Fruit fly (Drosophila melanogaster) whole organism, wandering third instar larva: ENCODE measurements around the gene gcm.

Experiments used
- Abd-B ChIP-seq: fragments of >200 bp; optimal IDR thresholded peaks from 2 replicates; lab custom pipeline; 2017; ENCODE audit warnings: missing biosample characterization, missing genetic modification characterization
- CG32264 ChIP-seq: fragments of 200-800 bp; sonication (Bioruptor generic); optimal IDR thresholded peaks from 2 replicates; lab custom pipeline; 2016; ENCODE audit warnings: missing biosample characterization, missing genetic modification characterization
- CG9705 ChIP-seq: fragments of 200-800 bp; sonication (Bioruptor generic); optimal IDR thresholded peaks from 2 replicates; lab custom pipeline; 2018; ENCODE audit warnings: missing biosample characterization, mild to moderate bottlenecking, missing genetic modification characterization
- Dfd ChIP-seq: fragments of >200 bp; optimal IDR thresholded peaks from 2 replicates; lab custom pipeline; 2017; ENCODE audit warnings: missing biosample characterization, missing genetic modification characterization
- GATAd ChIP-seq: sonication (Bioruptor generic); optimal IDR thresholded peaks from 2 replicates; lab custom pipeline; 2016; ENCODE audit warnings: missing biosample characterization, missing genetic modification characterization
- HLH106 ChIP-seq: fragments of 200-800 bp; optimal IDR thresholded peaks from 3 replicates; lab custom pipeline; 2019; ENCODE audit warnings: missing biosample characterization, mild to moderate bottlenecking, missing genetic modification characterization, moderate library complexity
- Hr78 ChIP-seq: fragments of >200 bp; optimal IDR thresholded peaks from 2 replicates; lab custom pipeline; 2017; ENCODE audit warnings: missing biosample characterization, missing genetic modification characterization
- Hr83 ChIP-seq: fragments of 200-300 bp; sonication (Bioruptor generic); optimal IDR thresholded peaks from 2 replicates; lab custom pipeline; 2016; ENCODE audit warnings: missing biosample characterization, mild to moderate bottlenecking, missing genetic modification characterization, moderate library complexity; ENCODE audit not compliant: poor library complexity, severe bottlenecking
- Jra ChIP-seq: sonication (Bioruptor generic); optimal IDR thresholded peaks from 2 replicates; lab custom pipeline; 2016; ENCODE audit warnings: missing biosample characterization, missing genetic modification characterization
- Mio ChIP-seq: sonication (Bioruptor generic); optimal IDR thresholded peaks from 2 replicates; lab custom pipeline; 2016; ENCODE audit warnings: missing biosample characterization, missing genetic modification characterization
- Myc ChIP-seq: fragments of >200 bp; optimal IDR thresholded peaks from 2 replicates; lab custom pipeline; 2017
- N ChIP-seq: fragments of >200 bp; optimal IDR thresholded peaks from 2 replicates; lab custom pipeline; 2018; ENCODE audit warnings: missing biosample characterization, missing external identifiers, missing genetic modification characterization
- OdsH ChIP-seq: fragments of 200-800 bp; sonication (Bioruptor generic); optimal IDR thresholded peaks from 2 replicates; lab custom pipeline; 2016; ENCODE audit warnings: missing biosample characterization, mild to moderate bottlenecking, missing genetic modification characterization
- Rel ChIP-seq, 2 experiments: fragments of 200-800 bp; sonication (Bioruptor generic) in 1 of 2; optimal IDR thresholded peaks; 2 replicates in 1 of 2; 3 replicates in 1 of 2; lab custom pipeline; 2016 to 2019; ENCODE audit warnings: mild to moderate bottlenecking in 2 of 2, missing biosample characterization in 2 of 2, missing genetic modification characterization in 2 of 2, moderate library complexity in 1 of 2
- Sp1 ChIP-seq: fragments of 200-800 bp; sonication (Bioruptor generic); optimal IDR thresholded peaks from 3 replicates; lab custom pipeline; 2019; ENCODE audit warnings: missing biosample characterization, mild to moderate bottlenecking, missing genetic modification characterization, moderate library complexity
- Vsx2 ChIP-seq: fragments of 200-300, 225-300 bp; sonication (Bioruptor generic); optimal IDR thresholded peaks from 2 replicates; lab custom pipeline; 2018; ENCODE audit warnings: missing biosample characterization, missing genetic modification characterization; ENCODE audit not compliant: partially characterized antibody
- br ChIP-seq: fragments of 200-800 bp; sonication (Bioruptor generic); optimal IDR thresholded peaks from 2 replicates; lab custom pipeline; 2016; ENCODE audit warnings: missing biosample characterization, missing genetic modification characterization
- dl ChIP-seq, 2 experiments: fragments of 175-275, 200-275 bp in 1 of 2; fragments of 200-275 bp in 1 of 2; sonication (Bioruptor generic); optimal IDR thresholded peaks; lab custom pipeline; 2018; ENCODE audit warnings: mild to moderate bottlenecking in 2 of 2, missing biosample characterization in 2 of 2, missing genetic modification characterization in 2 of 2, moderate library complexity in 2 of 2; ENCODE audit not compliant: partially characterized antibody in 2 of 2, insufficient read depth in 1 of 2
- dmrt93B ChIP-seq: fragments of 200-800 bp; sonication (Bioruptor generic); optimal IDR thresholded peaks from 2 replicates; lab custom pipeline; 2018; ENCODE audit warnings: missing biosample characterization, mild to moderate bottlenecking, missing genetic modification characterization
- dsf ChIP-seq: sonication (Bioruptor generic); optimal IDR thresholded peaks from 2 replicates; lab custom pipeline; 2016; ENCODE audit warnings: missing biosample characterization, missing genetic modification characterization, borderline replicate concordance
- ey ChIP-seq: fragments of 200-800 bp; sonication (Bioruptor generic); optimal IDR thresholded peaks from 2 replicates; lab custom pipeline; 2016; ENCODE audit warnings: missing biosample characterization, missing genetic modification characterization
- foxo ChIP-seq, 2 experiments: fragments of 200-800 bp; sonication (Bioruptor generic); optimal IDR thresholded peaks; 2 replicates in 1 of 2; 3 replicates in 1 of 2; lab custom pipeline; 2016 to 2017; ENCODE audit warnings: missing biosample characterization in 2 of 2, missing genetic modification characterization in 2 of 2
- fru ChIP-seq: fragments of 200-800 bp; sonication (Bioruptor generic); optimal IDR thresholded peaks from 3 replicates; lab custom pipeline; 2016; ENCODE audit warnings: missing biosample characterization, mild to moderate bottlenecking, missing genetic modification characterization
- h ChIP-seq: fragments of 200-800 bp; sonication (Bioruptor generic); optimal IDR thresholded peaks from 3 replicates; lab custom pipeline; 2016; ENCODE audit warnings: missing biosample characterization, mild to moderate bottlenecking, missing genetic modification characterization
- jim ChIP-seq: fragments of 175-275, 200-325 bp; sonication (Bioruptor generic); optimal IDR thresholded peaks from 2 replicates; lab custom pipeline; 2016; ENCODE audit warnings: missing biosample characterization, mild to moderate bottlenecking, missing genetic modification characterization
- lola ChIP-seq: fragments of >200 bp; optimal IDR thresholded peaks from 2 replicates; lab custom pipeline; 2017; ENCODE audit warnings: missing biosample characterization, missing genetic modification characterization
- pan ChIP-seq: fragments of >200 bp; optimal IDR thresholded peaks from 2 replicates; lab custom pipeline; 2017
- psq ChIP-seq: fragments of 200-800 bp; sonication (Bioruptor generic); optimal IDR thresholded peaks from 3 replicates; lab custom pipeline; 2017; ENCODE audit warnings: missing biosample characterization, mild to moderate bottlenecking, missing genetic modification characterization, moderate library complexity
- rgr ChIP-seq: fragments of 200-800 bp; sonication (Bioruptor generic); optimal IDR thresholded peaks from 3 replicates; lab custom pipeline; 2016; ENCODE audit warnings: missing biosample characterization, mild to moderate bottlenecking, missing genetic modification characterization
- sage ChIP-seq: fragments of 200-800 bp; sonication (Bioruptor generic); optimal IDR thresholded peaks from 2 replicates; lab custom pipeline; 2016; ENCODE audit warnings: missing biosample characterization, mild to moderate bottlenecking, missing genetic modification characterization
- sv ChIP-seq: fragments of 200-800 bp; sonication (Bioruptor generic); optimal IDR thresholded peaks from 3 replicates; lab custom pipeline; 2016; ENCODE audit warnings: missing biosample characterization, missing genetic modification characterization
- tai ChIP-seq: sonication (Bioruptor generic); optimal IDR thresholded peaks from 2 replicates; lab custom pipeline; 2016; ENCODE audit warnings: missing biosample characterization, missing genetic modification characterization
- usp ChIP-seq: fragments of >200 bp; optimal IDR thresholded peaks from 2 replicates; lab custom pipeline; 2017; ENCODE audit warnings: missing biosample characterization, missing genetic modification characterization
- woc ChIP-seq: sonication (Bioruptor generic); optimal IDR thresholded peaks from 2 replicates; lab custom pipeline; 2016; ENCODE audit warnings: missing biosample characterization, mild to moderate bottlenecking, missing genetic modification characterization

The gcm gene

DNA sequence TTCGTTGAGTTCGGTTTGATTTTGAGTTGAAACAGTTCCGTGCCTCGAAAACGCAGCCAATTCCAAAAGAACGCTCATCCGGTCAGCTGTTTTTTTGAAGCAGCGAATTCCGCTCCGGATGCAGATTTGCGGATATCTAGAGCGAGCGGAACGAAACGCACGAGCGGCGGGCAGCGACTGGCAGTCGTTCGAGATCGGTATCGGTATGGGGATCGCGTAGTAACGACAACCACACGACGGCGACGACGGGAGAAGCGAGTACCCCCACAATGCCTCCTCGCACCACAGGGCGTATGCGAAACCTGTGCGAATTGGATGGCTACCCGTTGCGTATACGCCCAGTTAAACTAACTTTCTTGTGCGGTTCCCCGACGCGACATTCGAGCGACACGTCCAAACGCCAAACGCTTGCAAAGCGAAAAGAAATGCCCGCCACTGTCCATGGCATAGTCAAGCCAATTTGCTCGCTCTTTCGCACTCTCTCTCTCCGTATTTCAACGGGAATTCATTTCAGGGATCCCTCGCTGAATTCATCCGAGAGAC, 21.4 kb downstream of the gcm start:
- no peak for TF ChIP-seq Myc (lab: Kevin White, UChicago)
- no peak for TF ChIP-seq Vsx2
- no peak for TF ChIP-seq dl (GFP tag; optimal IDR thresholded peaks at IDR 0.05; lab: Kevin White, UChicago; ENCODE audit: insufficient read depth in 1 of 2, partially characterized antibody in 2 of 2)
- TF ChIP-seq h (GFP tag; lab: Kevin White, UChicago): no peak
- no peak for TF ChIP-seq GATAd (GFP tag; lab: Kevin White, UChicago)
- TF ChIP-seq Jra (GFP tag; lab: Kevin White, UChicago): no peak
- TF ChIP-seq psq: no peak
- no peak for TF ChIP-seq HLH106 (tag; lab: Kevin White, UChicago)
- no peak for TF ChIP-seq usp
- no peak for TF ChIP-seq rgr (GFP tag; lab: Kevin White, UChicago)
- no peak for TF ChIP-seq CG32264
- no peak for TF ChIP-seq dsf (GFP tag; lab: Kevin White, UChicago)
- TF ChIP-seq Sp1: no peak
- no peak for TF ChIP-seq br
- no peak for TF ChIP-seq fru (GFP tag; lab: Kevin White, UChicago)
- TF ChIP-seq, all 38 proteins: peak for 0

DNA sequence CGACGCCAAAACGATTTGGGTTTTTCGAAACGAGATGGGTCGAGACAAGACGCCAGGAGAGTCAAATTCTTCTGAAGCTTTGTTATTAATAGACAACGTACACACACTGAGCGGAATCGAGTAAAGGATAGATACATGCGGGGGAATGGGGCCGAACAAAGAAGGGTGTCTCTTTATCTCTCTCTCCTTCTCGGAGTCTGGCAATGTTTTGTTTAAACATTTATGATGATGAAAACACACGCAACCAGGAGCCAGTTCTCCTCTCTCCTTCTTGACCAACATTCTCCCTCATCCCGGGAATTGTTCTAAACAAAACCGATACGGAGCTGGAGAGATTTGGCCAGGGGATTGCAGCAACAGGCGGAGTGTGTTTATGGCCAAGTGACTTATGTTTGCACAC, 23.7 kb downstream of the gcm start:
- TF ChIP-seq br (no peak), GATAd (GFP tag; lab: Kevin White, UChicago) (no peak), HLH106 (tag; lab: Kevin White, UChicago) (no peak), dmrt93B (GFP tag; lab: Kevin White, UChicago) (no peak), Abd-B (no peak)

DNA sequence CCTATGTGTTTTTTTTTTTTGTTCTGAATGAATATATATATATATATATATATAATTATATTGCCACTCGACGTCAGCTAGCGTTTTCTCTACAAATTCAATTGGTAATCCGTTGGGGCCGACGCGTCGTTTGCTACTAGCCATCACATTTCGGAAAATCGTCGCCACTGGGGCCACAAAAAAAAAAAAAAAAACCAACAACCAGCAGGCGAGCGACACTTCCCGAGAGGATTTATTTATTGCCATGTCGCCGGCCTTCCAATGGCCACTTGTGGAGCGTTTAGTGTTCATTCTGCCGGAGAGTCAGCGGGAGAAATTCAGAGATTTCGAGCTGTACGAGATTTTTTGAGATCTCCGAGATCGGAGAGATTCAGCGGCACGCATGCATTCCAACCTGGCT, 30.7 kb downstream of the gcm start:
- TF ChIP-seq Dfd (GFP tag; lab: Kevin White, UChicago) (no peak), GATAd (GFP tag; lab: Kevin White, UChicago) (no peak), sage (GFP tag; lab: Kevin White, UChicago) (no peak), Hr78 (GFP tag; lab: Kevin White, UChicago) (no peak), tai (GFP tag; lab: Kevin White, UChicago) (no peak), woc (GFP tag; lab: Kevin White, UChicago) (no peak), foxo (GFP tag; optimal IDR thresholded peaks at IDR 0.05; lab: Kevin White, UChicago) (no peak), Jra (GFP tag; lab: Kevin White, UChicago) (no peak), ey (GFP tag; lab: Kevin White, UChicago) (no peak), lola (GFP tag; lab: Kevin White, UChicago) (no peak), Abd-B (no peak), N (no peak), jim (GFP tag; lab: Kevin White, UChicago) (no peak)
- TF ChIP-seq, all 38 proteins: peak for 0

DNA sequence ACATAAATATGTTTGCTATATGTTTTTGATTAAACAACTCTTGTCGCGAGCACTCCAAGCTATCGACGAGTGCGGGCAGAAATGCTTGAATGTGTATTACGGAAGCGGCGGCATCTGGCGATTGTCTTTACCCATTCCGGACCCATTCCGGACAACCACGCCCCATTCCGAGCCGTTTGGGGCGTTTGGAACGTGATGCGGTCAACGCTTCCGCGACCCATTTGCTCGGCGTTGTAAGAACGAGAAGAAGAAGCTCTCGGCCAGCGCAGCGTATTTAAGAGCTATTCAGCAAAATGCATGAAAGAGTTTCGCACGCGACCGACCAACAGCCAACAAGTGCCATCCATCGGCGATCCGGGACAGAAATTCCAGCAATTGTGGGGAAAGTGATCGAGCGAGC, 36.0 kb downstream of the gcm start, which contains the start of gene CG13114:
Gene CG13114, plus strand, starts transcription at position 301 of the 400 bp plus-strand sequence.
- TF ChIP-seq Mio (GFP tag; lab: Kevin White, UChicago): no peak
- no peak for TF ChIP-seq GATAd (GFP tag; lab: Kevin White, UChicago)
- TF ChIP-seq lola (GFP tag; lab: Kevin White, UChicago): no peak

DNA sequence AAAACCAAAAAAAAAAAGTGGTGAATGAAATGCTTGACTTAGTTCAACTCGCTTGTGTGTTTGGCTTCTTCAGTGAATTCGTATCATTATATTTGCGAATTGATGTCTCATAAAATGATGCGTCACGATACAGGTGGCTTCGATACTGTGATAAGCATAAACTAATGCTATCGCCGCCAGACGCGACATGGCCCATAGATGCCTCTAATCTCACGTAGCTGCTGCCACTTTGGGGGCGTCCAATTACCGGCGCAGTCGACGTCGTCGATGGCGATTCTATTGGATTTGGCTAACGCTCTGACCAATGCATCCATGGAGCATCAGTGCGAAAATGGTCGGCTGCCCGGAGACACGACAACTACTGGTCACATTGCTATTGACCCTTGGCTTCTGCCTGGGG, 37.7 kb downstream of the gcm start, which contains the start of gene CG13113:
Gene CG13113, plus strand, starts transcription at position 301 of the 400 bp plus-strand sequence.
- TF ChIP-seq pan (no peak), sage (GFP tag; lab: Kevin White, UChicago) (no peak), usp (no peak), Jra (GFP tag; lab: Kevin White, UChicago) (no peak)
- TF ChIP-seq, all 38 proteins: peak for 0

DNA sequence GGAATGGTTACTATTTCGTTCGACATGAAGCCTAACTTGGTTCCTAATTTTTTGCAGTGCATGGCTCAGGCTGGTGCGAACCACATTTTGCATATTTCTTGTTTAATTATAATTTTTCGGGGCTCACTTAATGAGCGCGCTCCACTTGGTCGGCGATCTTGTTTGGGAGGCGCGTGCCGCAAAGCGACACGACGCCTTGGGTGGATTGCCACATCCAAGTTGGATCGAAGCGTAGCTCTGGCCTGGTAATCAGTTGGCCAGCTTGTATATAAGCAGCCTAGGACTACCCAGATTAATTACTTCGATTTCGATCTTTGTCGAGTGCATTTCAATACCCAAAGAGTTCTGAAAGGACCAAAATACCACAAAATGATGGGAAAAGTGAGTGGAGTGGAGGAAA, 39.0 kb downstream of the gcm start, which contains the start of gene Cpr30B:
Gene Cpr30B, plus strand, starts transcription at position 301 of the 400 bp plus-strand sequence.
- TF ChIP-seq OdsH (no peak), CG32264 (no peak), Sp1 (no peak), Mio (GFP tag; lab: Kevin White, UChicago) (no peak), Hr78 (GFP tag; lab: Kevin White, UChicago) (no peak), foxo (GFP tag; optimal IDR thresholded peaks at IDR 0.05; lab: Kevin White, UChicago) (no peak), rgr (GFP tag; lab: Kevin White, UChicago) (no peak), CG9705 (GFP tag; lab: Kevin White, UChicago) (no peak), Dfd (GFP tag; lab: Kevin White, UChicago) (no peak), Rel (GFP tag; optimal IDR thresholded peaks at IDR 0.05; lab: Kevin White, UChicago) (no peak), Rel (tag; optimal IDR thresholded peaks at IDR 0.05; lab: Kevin White, UChicago) (no peak), sv (GFP tag; lab: Kevin White, UChicago) (no peak), Hr83 (GFP tag; lab: Kevin White, UChicago) (no peak)
